Fruit fly (Drosophila melanogaster) whole organism, adult: ENCODE data around the gene Gr28b.
A peak's percentile ranks its signal among the peaks of the same experiment; 100 is the strongest.

Experiments used
- CG11617 ChIP-seq: fragments of 200-800 bp; sonication (Bioruptor generic); optimal IDR thresholded peaks from 2 replicates; lab custom pipeline; 2017; ENCODE audit warnings: mild to moderate bottlenecking, missing biosample characterization, missing genetic modification reagents, missing genetic modification characterization
- CG12768 ChIP-seq: fragments of 200-800 bp; sonication (Bioruptor generic); optimal IDR thresholded peaks from 2 replicates; lab custom pipeline; 2017; ENCODE audit warnings: missing biosample characterization, missing genetic modification characterization, mild to moderate bottlenecking, moderate library complexity, missing genetic modification reagents
- CG14711 ChIP-seq: fragments of 200-800 bp; sonication (Bioruptor generic); optimal IDR thresholded peaks from 2 replicates; lab custom pipeline; 2018; ENCODE audit warnings: missing biosample characterization, mild to moderate bottlenecking, missing genetic modification characterization, moderate library complexity
- CG1620 ChIP-seq: fragments of 200-800 bp; sonication (Bioruptor generic); optimal IDR thresholded peaks from 2 replicates; lab custom pipeline; 2016; ENCODE audit warnings: missing biosample characterization, missing genetic modification characterization
- CG33017 ChIP-seq: fragments of 200-800 bp; sonication (Bioruptor generic); optimal IDR thresholded peaks from 2 replicates; lab custom pipeline; 2018; ENCODE audit warnings: missing biosample characterization, mild to moderate bottlenecking, missing genetic modification characterization, moderate library complexity
- CG5204 ChIP-seq: fragments of 200-800 bp; sonication (Bioruptor generic); optimal IDR thresholded peaks from 2 replicates; lab custom pipeline; 2016; ENCODE audit warnings: missing biosample characterization, missing genetic modification characterization
- CG7045 ChIP-seq: fragments of 200-800 bp; sonication (Bioruptor generic); optimal IDR thresholded peaks from 2 replicates; lab custom pipeline; 2017; ENCODE audit warnings: missing biosample characterization, mild to moderate bottlenecking, missing genetic modification characterization
- CG7101 ChIP-seq: fragments of 200-800 bp; sonication (Bioruptor generic); optimal IDR thresholded peaks from 2 replicates; lab custom pipeline; 2018; ENCODE audit warnings: missing biosample characterization, mild to moderate bottlenecking, missing genetic modification characterization, moderate library complexity
- Clk ChIP-seq: fragments of 200-800 bp; sonication (Bioruptor generic); optimal IDR thresholded peaks from 2 replicates; lab custom pipeline; 2017; ENCODE audit warnings: missing biosample characterization, missing genetic modification characterization
- Crg-1 ChIP-seq: fragments of 200-800 bp; sonication (Bioruptor generic); optimal IDR thresholded peaks from 2 replicates; lab custom pipeline; 2016; ENCODE audit warnings: missing biosample characterization, missing genetic modification characterization
- Hr96 ChIP-seq: fragments of 200-800 bp; sonication (Bioruptor generic); optimal IDR thresholded peaks from 2 replicates; lab custom pipeline; 2016; ENCODE audit warnings: missing biosample characterization, missing genetic modification characterization
- Mnt ChIP-seq: fragments of 200-800 bp; sonication (Bioruptor generic); optimal IDR thresholded peaks from 2 replicates; lab custom pipeline; 2016; ENCODE audit warnings: missing biosample characterization, mild to moderate bottlenecking, missing genetic modification characterization
- bab1 ChIP-seq: fragments of 200-800 bp; sonication (Bioruptor generic); optimal IDR thresholded peaks from 3 replicates; lab custom pipeline; 2019; ENCODE audit warnings: missing biosample characterization, mild to moderate bottlenecking, missing genetic modification characterization, moderate library complexity
- cic ChIP-seq: fragments of 200-800 bp; sonication (Bioruptor generic); optimal IDR thresholded peaks from 2 replicates; lab custom pipeline; 2017; ENCODE audit warnings: missing biosample characterization, mild to moderate bottlenecking, missing genetic modification characterization, moderate library complexity
- cnc ChIP-seq, 2 experiments: fragments of >200 bp; optimal IDR thresholded peaks; 2 replicates each; lab custom pipeline; 2017
- kay ChIP-seq: fragments of 200-800 bp; sonication (Bioruptor generic); peaks from one replicate; lab custom pipeline; 2016; ENCODE audit warnings: missing biosample characterization, missing genetic modification characterization, borderline replicate concordance
- ovo ChIP-seq: fragments of 200-800 bp; sonication (Bioruptor generic); optimal IDR thresholded peaks from 2 replicates; lab custom pipeline; 2016; ENCODE audit warnings: missing biosample characterization, missing genetic modification characterization
- pad ChIP-seq: fragments of 200-800 bp; sonication (Bioruptor generic); optimal IDR thresholded peaks from 3 replicates; lab custom pipeline; 2017; ENCODE audit warnings: missing biosample characterization, missing genetic modification characterization, mild to moderate bottlenecking, moderate library complexity, missing genetic modification reagents
- tj ChIP-seq: fragments of 200-800 bp; sonication (Bioruptor generic); optimal IDR thresholded peaks from 3 replicates; lab custom pipeline; 2017; ENCODE audit warnings: missing biosample characterization, mild to moderate bottlenecking, missing genetic modification characterization, moderate library complexity
- toe ChIP-seq: fragments of 200-800 bp; sonication (Bioruptor generic); optimal IDR thresholded peaks from 2 replicates; lab custom pipeline; 2016; ENCODE audit warnings: missing biosample characterization, missing genetic modification characterization

Gr28b gene

dm6 chr2L:7438505-7438904 is 23.5 kb downstream of the Gr28b start:
- TF ChIP-seq CG5204 (GFP tag; lab: Kevin White, UChicago) (no peak), tj (GFP tag; lab: Kevin White, UChicago) (peak; percentile 19), toe (GFP tag; lab: Kevin White, UChicago) (no peak), CG33017 (tag; lab: Kevin White, UChicago) (peak; percentile 36), CG7101 (tag; lab: Kevin White, UChicago) (peak; percentile 2), cic (GFP tag; lab: Kevin White, UChicago) (no peak), CG14711 (tag; lab: Kevin White, UChicago) (no peak), Hr96 (no peak), Clk (no peak), cnc (optimal IDR thresholded peaks at IDR 0.05; lab: Kevin White, UChicago) (no peak), Mnt (no peak), Crg-1 (GFP tag; lab: Kevin White, UChicago) (no peak), kay (GFP tag; lab: Kevin White, UChicago) (no peak), pad (GFP tag; lab: Kevin White, UChicago) (no peak), ovo (GFP tag; lab: Kevin White, UChicago) (no peak), CG11617 (GFP tag; lab: Kevin White, UChicago) (no peak), bab1 (GFP tag; lab: Kevin White, UChicago) (peak; percentile 9), CG1620 (GFP tag; lab: Kevin White, UChicago) (no peak)

- no peak for TF ChIP-seq CG33017 (tag; lab: Kevin White, UChicago)
- TF ChIP-seq CG5204 (GFP tag; lab: Kevin White, UChicago), result no peak
- TF ChIP-seq Hr96, result no peak
- TF ChIP-seq Crg-1 (GFP tag; lab: Kevin White, UChicago), result no peak
- TF ChIP-seq CG11617 (GFP tag; lab: Kevin White, UChicago), result no peak
- TF ChIP-seq ovo (GFP tag; lab: Kevin White, UChicago), result no peak
- no peak for TF ChIP-seq CG7101 (tag; lab: Kevin White, UChicago)
- no peak for TF ChIP-seq CG1620 (GFP tag; lab: Kevin White, UChicago)
- TF ChIP-seq Mnt, result no peak
- TF ChIP-seq tj (GFP tag; lab: Kevin White, UChicago), result no peak
- no peak for TF ChIP-seq toe (GFP tag; lab: Kevin White, UChicago)
- no peak for TF ChIP-seq CG14711 (tag; lab: Kevin White, UChicago)
- no peak for TF ChIP-seq cic (GFP tag; lab: Kevin White, UChicago)
These were observed 24.7 kb downstream of the Gr28b start, which contains the start of gene CG5973 for dm6 chr2L:7437325-7437707. TSS of gene CG5973 (plus strand) at chr2L:7437492.

dm6 chr2L:7436492-7437324 is 25.3 kb downstream of the Gr28b start:
- no peak for TF ChIP-seq cnc (optimal IDR thresholded peaks at IDR 0.05; lab: Kevin White, UChicago)
- peak; percentile 93 for TF ChIP-seq kay (GFP tag; lab: Kevin White, UChicago)
- TF ChIP-seq CG12768 (GFP tag; lab: Kevin White, UChicago), result peak; percentile 72
- peak; percentile 57 for TF ChIP-seq CG11617 (GFP tag; lab: Kevin White, UChicago)
- TF ChIP-seq Mnt, result peak; percentile 66
- peak; percentile 93 for TF ChIP-seq cic (GFP tag; lab: Kevin White, UChicago)
- TF ChIP-seq Crg-1 (GFP tag; lab: Kevin White, UChicago), result peak; percentile 96
- peak; percentile 72 for TF ChIP-seq pad (GFP tag; lab: Kevin White, UChicago)
- peak; percentile 79 for TF ChIP-seq CG7101 (tag; lab: Kevin White, UChicago)
- peak; percentile 27 for TF ChIP-seq bab1 (GFP tag; lab: Kevin White, UChicago)
- peak; percentile 75 for TF ChIP-seq Hr96
- TF ChIP-seq Clk, result peak; percentile 55
- TF ChIP-seq CG14711 (tag; lab: Kevin White, UChicago), result peak; percentile 57
- TF ChIP-seq CG1620 (GFP tag; lab: Kevin White, UChicago), result peak; percentile 94
- peak; percentile 62 for TF ChIP-seq CG5204 (GFP tag; lab: Kevin White, UChicago)
- TF ChIP-seq CG33017 (tag; lab: Kevin White, UChicago), result peak; percentile 65
- peak; percentile 85 for TF ChIP-seq tj (GFP tag; lab: Kevin White, UChicago)
- peak; percentile 81 for TF ChIP-seq toe (GFP tag; lab: Kevin White, UChicago)
- TF ChIP-seq CG7045 (GFP tag; lab: Kevin White, UChicago), result peak; percentile 76
- TF ChIP-seq ovo (GFP tag; lab: Kevin White, UChicago), result peak; percentile 89

dm6 chr2L:7435475-7435874 is 26.6 kb downstream of the Gr28b start:
- TF ChIP-seq Mnt, result no peak
- TF ChIP-seq CG7101 (tag; lab: Kevin White, UChicago), result no peak

- no peak for TF ChIP-seq ovo (GFP tag; lab: Kevin White, UChicago)
- TF ChIP-seq Crg-1 (GFP tag; lab: Kevin White, UChicago), result no peak
- TF ChIP-seq Hr96, result peak; percentile 26
- TF ChIP-seq Mnt, result no peak
- peak; percentile 73 for TF ChIP-seq CG14711 (tag; lab: Kevin White, UChicago)
- TF ChIP-seq cic (GFP tag; lab: Kevin White, UChicago), result no peak
- TF ChIP-seq toe (GFP tag; lab: Kevin White, UChicago), result no peak
- peak; percentile 71 for TF ChIP-seq tj (GFP tag; lab: Kevin White, UChicago)
- TF ChIP-seq kay (GFP tag; lab: Kevin White, UChicago), result peak; percentile 50
- peak; percentile 34 for TF ChIP-seq CG11617 (GFP tag; lab: Kevin White, UChicago)
- peak; percentile 80 for TF ChIP-seq CG33017 (tag; lab: Kevin White, UChicago)
- no peak for TF ChIP-seq CG5204 (GFP tag; lab: Kevin White, UChicago)
- peak; percentile 9 for TF ChIP-seq CG7045 (GFP tag; lab: Kevin White, UChicago)
- peak; percentile 34 for TF ChIP-seq CG12768 (GFP tag; lab: Kevin White, UChicago)
- no peak for TF ChIP-seq CG1620 (GFP tag; lab: Kevin White, UChicago)
- peak; percentile 93 for TF ChIP-seq bab1 (GFP tag; lab: Kevin White, UChicago)
- peak; percentile 46 for TF ChIP-seq pad (GFP tag; lab: Kevin White, UChicago)
- TF ChIP-seq cnc (optimal IDR thresholded peaks at IDR 0.05; lab: Kevin White, UChicago), result no peak
- peak; percentile 87 for TF ChIP-seq CG7101 (tag; lab: Kevin White, UChicago)
- no peak for TF ChIP-seq Clk
These were observed 27.2 kb downstream of the Gr28b start for dm6 chr2L:7434737-7435356.
